Worm (Caenorhabditis elegans) whole organism, L4 larva: ENCODE measurements around the gene gpd-2.
A peak's percentile ranks its signal among the peaks of the same experiment; 100 is the strongest.

Experiments used
- T20F7.1 ChIP-seq: fragments of 200-800 bp; sonication (Bioruptor generic); optimal IDR thresholded peaks from 2 replicates; lab custom pipeline; 2018; ENCODE audit warnings: mild to moderate bottlenecking, missing genetic modification characterization, missing compliant biosample characterization
- T26A8.4 ChIP-seq: fragments of 200-800 bp; sonication (Bioruptor generic); IDR thresholded peaks from 2 replicates; pipeline ENCODE4 v1.3.6; 2022; ENCODE audit warnings: missing genetic modification characterization, missing compliant biosample characterization
- Y48G9A.11 ChIP-seq: fragments of 200-800 bp; sonication (Bioruptor generic); IDR thresholded peaks from 2 replicates; pipeline ENCODE4 v1.3.6; 2022; ENCODE audit warnings: missing genetic modification reagents, missing genetic modification characterization, missing compliant biosample characterization
- Y5F2A.4 ChIP-seq: fragments of 200-800 bp; sonication (Bioruptor generic); optimal IDR thresholded peaks from 2 replicates; lab custom pipeline; 2018; ENCODE audit warnings: mild to moderate bottlenecking, missing genetic modification characterization, missing compliant biosample characterization
- aha-1 ChIP-seq: fragments of 150-350 bp; peaks from one replicate; lab custom pipeline; 2014; ENCODE audit warnings: missing biosample characterization, missing genetic modification characterization
- ama-1 ChIP-seq: fragments of 150-350 bp; optimal IDR thresholded peaks from 2 replicates; lab custom pipeline; 2014; ENCODE audit warnings: inconsistent platforms, mixed read lengths
- ceh-82 ChIP-seq: sonication (generic microtip); optimal IDR thresholded peaks from 2 replicates; lab custom pipeline; 2017; ENCODE audit warnings: missing biosample characterization, missing genetic modification characterization
- ces-1 ChIP-seq: fragments of 150-350 bp; sonication (generic microtip); optimal IDR thresholded peaks from 4 replicates; lab custom pipeline; 2014; ENCODE audit warnings: missing biosample characterization, missing genetic modification reagents, missing genetic modification characterization
- cey-2 ChIP-seq: sonication (generic microtip); optimal IDR thresholded peaks from 3 replicates; lab custom pipeline; 2017; ENCODE audit warnings: missing genetic modification characterization, mild to moderate bottlenecking, missing compliant biosample characterization, antibody characterized with exemption, borderline replicate concordance; ENCODE audit not compliant: insufficient read depth
- ctbp-1 ChIP-seq: fragments of 200-800 bp; sonication (Bioruptor generic); IDR thresholded peaks from 2 replicates; pipeline ENCODE4 v1.3.6; 2022; ENCODE audit warnings: missing genetic modification reagents, missing genetic modification characterization, missing compliant biosample characterization
- daf-16 ChIP-seq, 3 experiments: sonication (generic microtip); optimal IDR thresholded peaks; 2 replicates each; lab custom pipeline; 2016 to 2017; ENCODE audit warnings: missing genetic modification characterization in 3 of 3, missing genetic modification reagents in 3 of 3, mild to moderate bottlenecking in 2 of 3, missing compliant biosample characterization in 2 of 3, missing biosample characterization in 1 of 3, moderate library complexity in 1 of 3
- daf-19 ChIP-seq: fragments of 200-800 bp; sonication (Bioruptor generic); conservative IDR thresholded peaks from 2 replicates; pipeline ENCODE4 v1.3.6; 2022; ENCODE audit warnings: missing genetic modification characterization, missing compliant biosample characterization
- dmd-6 ChIP-seq: fragments of 200-800 bp; sonication (Bioruptor generic); IDR thresholded peaks from 2 replicates; pipeline ENCODE4 v1.3.6; 2022; ENCODE audit warnings: missing genetic modification reagents, missing genetic modification characterization, missing compliant biosample characterization
- dve-1 ChIP-seq: sonication (generic microtip); optimal IDR thresholded peaks from 2 replicates; lab custom pipeline; 2017; ENCODE audit warnings: antibody characterized with exemption, mild to moderate bottlenecking, missing genetic modification characterization, missing compliant biosample characterization; ENCODE audit not compliant: insufficient read depth
- fkh-10 ChIP-seq: fragments of 150-350 bp; optimal IDR thresholded peaks from 2 replicates; lab custom pipeline; 2014; ENCODE audit warnings: missing biosample characterization, missing genetic modification reagents, missing genetic modification characterization
- fos-1 ChIP-seq: fragments of 150-350 bp; optimal IDR thresholded peaks from 2 replicates; lab custom pipeline; 2014; ENCODE audit warnings: missing biosample characterization, missing genetic modification characterization
- hif-1 ChIP-seq, 2 experiments: sonication (generic microtip); optimal IDR thresholded peaks; 2 replicates each; lab custom pipeline; 2016 to 2017; ENCODE audit warnings: missing compliant biosample characterization in 2 of 2, missing genetic modification characterization in 2 of 2, missing genetic modification reagents in 2 of 2, missing genotype in 2 of 2, mild to moderate bottlenecking in 1 of 2
- hlh-11 ChIP-seq: fragments of 200-800 bp; sonication (Bioruptor generic); optimal IDR thresholded peaks from 2 replicates; lab custom pipeline; 2018; ENCODE audit warnings: mild to moderate bottlenecking, missing genetic modification characterization, missing compliant biosample characterization
- hlh-30 ChIP-seq: sonication (generic microtip); optimal IDR thresholded peaks from 2 replicates; lab custom pipeline; 2017; ENCODE audit warnings: antibody characterized with exemption, mild to moderate bottlenecking, missing genetic modification characterization, missing compliant biosample characterization; ENCODE audit not compliant: insufficient read depth
- hmg-1.1 ChIP-seq: fragments of 200-800 bp; sonication (Bioruptor generic); IDR thresholded peaks from 2 replicates; pipeline ENCODE4 v1.3.6; 2022; ENCODE audit warnings: missing genetic modification reagents, missing genetic modification characterization, missing compliant biosample characterization
- lin-1 ChIP-seq: fragments of 200-800 bp; sonication (Bioruptor generic); IDR thresholded peaks from 2 replicates; pipeline ENCODE4 v1.3.6; 2022; ENCODE audit warnings: missing genetic modification reagents, missing genetic modification characterization, missing compliant biosample characterization
- lin-39 ChIP-seq: fragments of 150-350 bp; optimal IDR thresholded peaks from 2 replicates; lab custom pipeline; 2014; ENCODE audit warnings: missing biosample characterization, missing genetic modification reagents, missing genetic modification characterization
- lir-3 ChIP-seq: sonication (generic microtip); optimal IDR thresholded peaks from 2 replicates; lab custom pipeline; 2016; ENCODE audit warnings: mild to moderate bottlenecking, missing genetic modification characterization, missing compliant biosample characterization
- lsy-2 ChIP-seq, 2 experiments: fragments of 150-350 bp in 1 of 2; sonication (generic microtip) in 1 of 2; optimal IDR thresholded peaks; 2 replicates each; lab custom pipeline; 2014 to 2017; ENCODE audit warnings: missing biosample characterization in 2 of 2, missing genetic modification characterization in 2 of 2
- mdl-1 ChIP-seq, 2 experiments: fragments of 150-350 bp in 1 of 2; sonication (generic microtip) in 1 of 2; optimal IDR thresholded peaks; 2 replicates each; lab custom pipeline; 2014 to 2017; ENCODE audit warnings: missing biosample characterization in 2 of 2, missing genetic modification characterization in 2 of 2
- mep-1 ChIP-seq: fragments of 150-350 bp; sonication (generic microtip); optimal IDR thresholded peaks from 3 replicates; lab custom pipeline; 2014; ENCODE audit warnings: missing biosample characterization, missing genetic modification characterization
- mes-2 ChIP-seq: sonication (generic microtip); optimal IDR thresholded peaks from 2 replicates; lab custom pipeline; 2016; ENCODE audit warnings: missing genotype, mild to moderate bottlenecking, missing genetic modification characterization, missing compliant biosample characterization; ENCODE audit not compliant: poor library complexity, severe bottlenecking
- mxl-2 ChIP-seq: fragments of 200-800 bp; sonication (Bioruptor generic); conservative IDR thresholded peaks from 2 replicates; pipeline ENCODE4 v1.3.6; 2022; ENCODE audit warnings: missing genetic modification reagents, missing genetic modification characterization, missing compliant biosample characterization
- mxl-3 ChIP-seq: fragments of 200-800 bp; sonication (Bioruptor generic); optimal IDR thresholded peaks from 2 replicates; lab custom pipeline; 2018; ENCODE audit warnings: mild to moderate bottlenecking, missing genetic modification characterization, missing compliant biosample characterization
- nhr-10 ChIP-seq: fragments of 150-350 bp; optimal IDR thresholded peaks from 2 replicates; lab custom pipeline; 2014; ENCODE audit warnings: missing biosample characterization, missing genetic modification characterization
- nhr-102 ChIP-seq: sonication (generic microtip); optimal IDR thresholded peaks from 2 replicates; lab custom pipeline; 2016; ENCODE audit warnings: mild to moderate bottlenecking, missing genetic modification characterization, moderate library complexity, missing compliant biosample characterization
- nhr-11 ChIP-seq: fragments of 150-350 bp; optimal IDR thresholded peaks from 2 replicates; lab custom pipeline; 2014; ENCODE audit warnings: missing biosample characterization, missing genetic modification characterization
- nhr-25 ChIP-seq: sonication (generic microtip); optimal IDR thresholded peaks from 2 replicates; lab custom pipeline; 2017; ENCODE audit warnings: missing genetic modification characterization, mild to moderate bottlenecking, missing compliant biosample characterization, antibody characterized with exemption, moderate library complexity, borderline replicate concordance; ENCODE audit not compliant: insufficient read depth
- nhr-28 ChIP-seq: fragments of 150-350 bp; optimal IDR thresholded peaks from 2 replicates; lab custom pipeline; 2014; ENCODE audit warnings: missing biosample characterization, missing genetic modification characterization
- nhr-41 ChIP-seq: fragments of 200-800 bp; sonication (Bioruptor generic); IDR thresholded peaks from 2 replicates; pipeline ENCODE4 v1.3.6; 2022; ENCODE audit warnings: missing genetic modification reagents, missing genetic modification characterization, missing compliant biosample characterization
- nhr-77 ChIP-seq: fragments of 150-350 bp; optimal IDR thresholded peaks from 2 replicates; lab custom pipeline; 2014; ENCODE audit warnings: missing biosample characterization, missing genetic modification characterization
- php-3 ChIP-seq: fragments of 200-800 bp; sonication (Bioruptor generic); IDR thresholded peaks from 2 replicates; pipeline ENCODE4 v1.3.6; 2022; ENCODE audit warnings: missing genetic modification reagents, missing genetic modification characterization, missing compliant biosample characterization
- pqm-1 ChIP-seq: sonication (generic microtip); optimal IDR thresholded peaks from 2 replicates; lab custom pipeline; 2017; ENCODE audit warnings: missing biosample characterization, missing genetic modification characterization
- rbr-2 ChIP-seq: sonication (generic microtip); optimal IDR thresholded peaks from 2 replicates; lab custom pipeline; 2016; ENCODE audit warnings: missing genotype, missing genetic modification characterization, missing compliant biosample characterization
- snpc-1.2 ChIP-seq: fragments of 200-800 bp; sonication (Bioruptor generic); IDR thresholded peaks from 2 replicates; pipeline ENCODE4 v1.3.6; 2022; ENCODE audit warnings: missing genetic modification reagents, missing genetic modification characterization, missing compliant biosample characterization
- snpc-4 ChIP-seq: fragments of 150-350 bp; optimal IDR thresholded peaks from 2 replicates; lab custom pipeline; 2014; ENCODE audit warnings: missing biosample characterization, missing genetic modification characterization
- spr-3 ChIP-seq: fragments of 200-800 bp; sonication (Bioruptor generic); optimal IDR thresholded peaks from 2 replicates; lab custom pipeline; 2018; ENCODE audit warnings: mild to moderate bottlenecking, missing genetic modification characterization, missing compliant biosample characterization
- unc-62 ChIP-seq, 3 experiments: fragments of 150-350 bp in 1 of 3; sonication (generic microtip); optimal IDR thresholded peaks in 2 of 3; peaks in 1 of 3; 1 replicate in 1 of 3; 2 replicates in 2 of 3; lab custom pipeline; 2014 to 2017; ENCODE audit warnings: missing biosample characterization in 3 of 3, missing genetic modification characterization in 3 of 3, missing genetic modification reagents in 3 of 3, missing genotype in 1 of 3
- vab-7 ChIP-seq: fragments of 200-800 bp; sonication (Bioruptor generic); IDR thresholded peaks from 2 replicates; pipeline ENCODE4 v1.3.6; 2022; ENCODE audit warnings: missing genetic modification reagents, missing genetic modification characterization, missing compliant biosample characterization
- zip-11 ChIP-seq: fragments of 200-800 bp; sonication (Bioruptor generic); IDR thresholded peaks from 2 replicates; pipeline ENCODE4 v1.3.6; 2022; ENCODE audit warnings: missing genetic modification characterization, missing compliant biosample characterization

gpd-2 gene

DNA sequence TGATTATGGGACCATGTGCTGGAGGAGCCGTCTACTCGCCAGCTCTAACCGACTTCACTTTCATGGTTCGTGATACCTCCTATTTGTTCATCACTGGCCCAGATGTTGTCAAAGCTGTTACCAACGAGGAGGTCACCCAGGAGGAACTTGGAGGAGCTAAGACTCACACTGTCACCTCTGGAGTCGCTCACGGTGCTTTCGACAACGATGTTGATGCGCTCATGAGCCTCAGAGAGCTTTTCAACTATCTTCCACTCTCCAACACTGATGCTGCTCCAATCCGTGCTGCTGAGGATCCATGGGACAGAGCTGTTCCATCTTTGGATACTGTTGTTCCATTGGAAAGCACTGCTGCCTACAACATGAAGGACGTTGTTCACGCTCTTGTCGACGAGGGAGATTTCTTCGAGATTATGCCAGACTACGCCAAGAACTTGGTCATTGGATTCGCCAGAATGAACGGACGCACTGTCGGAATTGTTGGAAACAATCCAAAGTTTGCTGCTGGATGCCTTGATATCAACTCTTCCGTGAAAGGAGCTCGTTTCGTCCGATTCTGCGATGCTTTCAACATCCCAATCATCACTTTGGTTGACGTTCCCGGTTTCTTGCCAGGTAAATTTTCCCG is 23.3 kb downstream of the gpd-2 start:
- TF ChIP-seq unc-62 (GFP tag; optimal IDR thresholded peaks at IDR 0.05 in 1 of 2; lab: Kevin White, UChicago) (peak in 1 of 2 experiments; percentile 90), unc-62 (tag; optimal IDR thresholded peaks at IDR 0.05; lab: Kevin White, UChicago) (no peak), aha-1 (tag; lab: Kevin White, UChicago) (peak; percentile 82), mdl-1 (tag; optimal IDR thresholded peaks at IDR 0.05; lab: Kevin White, UChicago) (no peak), Y5F2A.4 (GFP tag; lab: Kevin White, UChicago) (no peak), zip-11 (GFP tag; lab: Robert Waterston, UW) (no peak)

DNA sequence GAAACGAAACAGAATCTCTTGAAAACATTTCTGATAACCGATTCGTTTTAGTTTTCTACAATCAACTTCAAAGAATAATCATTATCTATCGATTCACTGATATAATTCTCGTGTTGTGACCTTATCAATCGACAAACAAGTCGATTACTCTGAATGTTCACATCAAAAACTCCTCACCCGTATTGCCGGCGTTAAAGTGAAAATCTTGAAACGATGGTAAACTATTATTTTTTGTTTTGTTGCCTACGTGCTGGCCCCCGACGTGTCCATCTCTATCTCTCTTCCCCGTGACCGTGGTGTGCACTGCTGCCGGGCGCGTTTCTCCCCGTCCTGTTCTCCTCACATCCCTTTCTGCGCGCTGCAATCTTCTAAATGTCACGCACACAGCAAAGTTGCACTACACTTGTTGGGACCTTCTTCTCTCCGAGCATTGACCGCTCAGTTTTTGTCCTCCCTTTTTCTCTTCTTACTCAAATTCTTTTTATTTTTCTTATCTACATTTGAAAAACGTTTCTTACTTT is 24.5 kb downstream of the gpd-2 start:
- TF ChIP-seq mes-2 (tag; lab: Kevin White, UChicago) (peak; percentile 4), aha-1 (tag; lab: Kevin White, UChicago) (peak; percentile 100), nhr-28 (peak; percentile 80), ces-1 (GFP tag; lab: Kevin White, UChicago) (no peak), pqm-1 (tag; lab: Kevin White, UChicago) (peak; percentile 61), hlh-11 (tag; lab: Kevin White, UChicago) (peak; percentile 78), T20F7.1 (GFP tag; lab: Kevin White, UChicago) (no peak), ama-1 (lab: Kevin White, UChicago) (peak; percentile 38), rbr-2 (tag; lab: Kevin White, UChicago) (peak; percentile 43), mxl-3 (GFP tag; lab: Kevin White, UChicago) (peak; percentile 21), snpc-4 (tag; lab: Kevin White, UChicago) (no peak), ctbp-1 (GFP tag; lab: Robert Waterston, UW) (peak; percentile 54; the same call in 1 of the 2 replicates), fos-1 (tag; lab: Kevin White, UChicago) (no peak), mdl-1 (tag; optimal IDR thresholded peaks at IDR 0.05; lab: Kevin White, UChicago) (peak; percentile 31 to 78), cey-2 (no peak), lsy-2 (tag; optimal IDR thresholded peaks at IDR 0.05; lab: Kevin White, UChicago) (peak in 1 of 2 experiments; percentile 40), zip-11 (GFP tag; lab: Robert Waterston, UW) (no peak), dmd-6 (GFP tag; lab: Robert Waterston, UW) (peak; percentile 60), lin-1 (peak; percentile 9; the same call in 1 of the 2 replicates), nhr-11 (peak; percentile 57), ceh-82 (tag; lab: Kevin White, UChicago) (no peak), nhr-41 (GFP tag; lab: Robert Waterston, UW) (no peak), lir-3 (no peak), php-3 (0 out of 2 replicates have a peak, but pooled peaks have one; percentile 46), mep-1 (tag; lab: Kevin White, UChicago) (peak; percentile 69), dve-1 (tag; lab: Kevin White, UChicago) (peak; percentile 72), nhr-25 (tag; lab: Kevin White, UChicago) (no peak), Y48G9A.11 (GFP tag; lab: Robert Waterston, UW) (no peak), mxl-2 (GFP tag; lab: Robert Waterston, UW) (0 out of 2 replicates have a peak, but pooled peaks have one; percentile 26), nhr-102 (tag; lab: Kevin White, UChicago) (peak; percentile 39), fkh-10 (GFP tag; lab: Kevin White, UChicago) (peak; percentile 16), lin-39 (tag; lab: Kevin White, UChicago) (no peak), daf-16 (GFP tag; optimal IDR thresholded peaks at IDR 0.05; lab: Kevin White, UChicago) (peak in 1 of 2 experiments; percentile 48), daf-16 (tag; optimal IDR thresholded peaks at IDR 0.05; lab: Kevin White, UChicago) (peak; percentile 96), T26A8.4 (peak; percentile 55), nhr-77 (tag; lab: Kevin White, UChicago) (peak; percentile 73), snpc-1.2 (no peak), nhr-10 (tag; lab: Kevin White, UChicago) (peak; percentile 29), hif-1 (tag; optimal IDR thresholded peaks at IDR 0.05; lab: Kevin White, UChicago) (peak; percentile 91 to 100), vab-7 (GFP tag; lab: Robert Waterston, UW) (no peak), daf-19 (GFP tag; lab: Robert Waterston, UW) (no peak), hmg-1.1 (GFP tag; lab: Robert Waterston, UW) (peak; percentile 79), spr-3 (GFP tag; lab: Kevin White, UChicago) (no peak), hlh-30 (tag; lab: Kevin White, UChicago) (peak; percentile 92)
